Worm (Caenorhabditis elegans): ENCODE results near the gene F19C6.4.

ce11 chrX:10030836-10031235 is 13.0 kb upstream of the F19C6.4 start, which contains the start of gene sek-6:
- TF ChIP-seq ceh-39 (tag; optimal IDR thresholded peaks at IDR 0.05) (no peak), ztf-11 (tag; optimal IDR thresholded peaks at IDR 0.05) (no peak), nhr-76 (tag; optimal IDR thresholded peaks at IDR 0.05) (no peak), nhr-12 (tag; optimal IDR thresholded peaks at IDR 0.05) (no peak), lsy-2 (tag; optimal IDR thresholded peaks at IDR 0.05) (no peak), ces-1 (GFP tag; optimal IDR thresholded peaks at IDR 0.05) (no peak), elt-1 (tag; optimal IDR thresholded peaks at IDR 0.05; ENCODE audit: borderline replicate concordance, insufficient read depth) (no peak), nhr-237 (tag; optimal IDR thresholded peaks at IDR 0.05) (no peak), unc-62 (GFP tag; optimal IDR thresholded peaks at IDR 0.05) (no peak), ham-2 (GFP tag; optimal IDR thresholded peaks at IDR 0.05) (no peak), pha-4 (tag; optimal IDR thresholded peaks at IDR 0.05) (no peak), mep-1 (tag; optimal IDR thresholded peaks at IDR 0.05) (no peak)

Data from whole organism, mixed stage, embryonic.